Fruit fly (Drosophila melanogaster): Measurements from ENCODE around the gene CG15211.

Gene CG15211

dm6 chrX:10806718-10807412 is 34.5 kb downstream of the CG15211 start (continued):
- TF ChIP-seq CG4318 (GFP tag; optimal IDR thresholded peaks at IDR 0.05) (no peak), esn (GFP tag; optimal IDR thresholded peaks at IDR 0.05) (no peak), CG6854 (GFP tag; optimal IDR thresholded peaks at IDR 0.05) (no peak), Eip75B (GFP tag; optimal IDR thresholded peaks at IDR 0.05) (no peak), CG6276 (GFP tag; optimal IDR thresholded peaks at IDR 0.05) (peak; percentile 27), ss (GFP tag; optimal IDR thresholded peaks at IDR 0.05) (peak in 1 of 2 experiments; percentile 37), CG8319 (GFP tag; optimal IDR thresholded peaks at IDR 0.05) (no peak), salr (GFP tag; optimal IDR thresholded peaks at IDR 0.05) (peak in 1 of 2 experiments; percentile 6), pdm3 (GFP tag; optimal IDR thresholded peaks at IDR 0.05) (no peak), Hr38 (GFP tag; optimal IDR thresholded peaks at IDR 0.05) (no peak), Met (GFP tag; optimal IDR thresholded peaks at IDR 0.05) (no peak), CG10631 (GFP tag; optimal IDR thresholded peaks at IDR 0.05) (no peak), acj6 (GFP tag; optimal IDR thresholded peaks at IDR 0.05) (no peak), spab (GFP tag; optimal IDR thresholded peaks at IDR 0.05) (no peak), Eip93F (GFP tag; optimal IDR thresholded peaks at IDR 0.05) (no peak), Sox102F (GFP tag; optimal IDR thresholded peaks at IDR 0.05) (no peak), achi (GFP tag; optimal IDR thresholded peaks at IDR 0.05) (peak; percentile 20), Smox (GFP tag; optimal IDR thresholded peaks at IDR 0.05) (peak; percentile 7), fkh (GFP tag; optimal IDR thresholded peaks at IDR 0.05) (peak; percentile 34)

DNA sequence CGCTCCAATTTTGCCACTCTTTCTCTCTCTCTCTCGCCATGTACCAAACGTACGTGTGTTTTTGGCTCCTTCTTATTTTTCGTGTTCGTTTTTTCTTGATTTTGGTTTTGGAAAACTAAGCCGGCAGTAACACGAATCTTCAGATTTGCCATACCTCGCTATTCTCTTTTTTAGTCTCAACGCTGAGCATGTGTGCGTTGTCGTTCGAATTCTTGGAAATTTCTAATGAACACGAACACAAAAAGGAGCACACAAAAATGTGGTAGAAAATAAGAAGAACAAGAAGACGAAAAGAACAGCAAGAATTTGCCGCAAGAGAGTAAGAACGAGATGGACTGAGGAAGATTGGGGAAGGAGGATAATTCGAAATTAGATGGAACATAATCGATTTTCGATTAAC is 36.3 kb downstream of the CG15211 start:
- TF ChIP-seq topi (GFP tag; optimal IDR thresholded peaks at IDR 0.05) (no peak), CG10669 (GFP tag; optimal IDR thresholded peaks at IDR 0.05) (no peak), CG3919 (GFP tag; optimal IDR thresholded peaks at IDR 0.05) (no peak), Lpt (GFP tag; optimal IDR thresholded peaks at IDR 0.05) (no peak), CG11902 (GFP tag; optimal IDR thresholded peaks at IDR 0.05) (no peak), CG8119 (GFP tag; IDR thresholded peaks at IDR 0.05) (no peak), Smox (GFP tag; optimal IDR thresholded peaks at IDR 0.05) (no peak), Blimp-1 (GFP tag; optimal IDR thresholded peaks at IDR 0.05) (no peak), eg (GFP tag; IDR thresholded peaks at IDR 0.05) (no peak)

DNA sequence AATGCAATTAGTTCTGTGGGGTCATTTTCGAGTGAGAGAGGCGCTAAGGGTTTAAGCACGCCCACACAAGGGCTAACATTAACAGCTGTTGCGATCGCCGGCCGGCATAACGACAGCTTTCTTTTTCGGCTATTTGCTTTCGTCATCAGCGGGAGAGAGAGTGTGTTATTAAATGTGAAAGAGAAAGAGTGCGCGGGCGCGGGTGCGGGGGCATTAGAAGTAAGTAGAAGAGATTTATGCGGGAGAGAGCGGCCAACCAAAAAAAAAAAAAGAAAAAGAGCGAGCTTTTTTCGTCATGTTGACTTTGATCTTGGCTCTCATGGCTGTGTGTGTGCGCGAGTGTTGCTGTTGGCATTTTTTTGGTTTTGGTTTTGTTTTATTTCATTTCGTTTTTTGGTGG is 41.8 kb downstream of the CG15211 start:
- TF ChIP-seq CG6163 (GFP tag; IDR thresholded peaks at IDR 0.05) (peak; percentile 69), CG8119 (GFP tag; IDR thresholded peaks at IDR 0.05) (peak; percentile 61), eg (GFP tag; IDR thresholded peaks at IDR 0.05) (peak; percentile 71), fkh (GFP tag; optimal IDR thresholded peaks at IDR 0.05) (peak; percentile 71), Eip78C (GFP tag) (peak; percentile 41), CG7368 (GFP tag; optimal IDR thresholded peaks at IDR 0.05) (no peak), CG6276 (GFP tag; optimal IDR thresholded peaks at IDR 0.05) (peak; percentile 66), fd59A (GFP tag; optimal IDR thresholded peaks at IDR 0.05) (no peak), Blimp-1 (GFP tag; optimal IDR thresholded peaks at IDR 0.05) (peak; percentile 1), CG32006 (GFP tag; optimal IDR thresholded peaks at IDR 0.05) (peak; percentile 3), CG15336 (GFP tag; IDR thresholded peaks at IDR 0.05) (peak; percentile 53; the same call in 1 of the 2 replicates), dac (GFP tag; optimal IDR thresholded peaks at IDR 0.05) (peak; percentile 8), salr (GFP tag; optimal IDR thresholded peaks at IDR 0.05) (no peak)

- TF ChIP-seq CG6854 (GFP tag; optimal IDR thresholded peaks at IDR 0.05) (no peak), eg (GFP tag; IDR thresholded peaks at IDR 0.05) (no peak), CG6276 (GFP tag; optimal IDR thresholded peaks at IDR 0.05) (no peak), vri (GFP tag; optimal IDR thresholded peaks at IDR 0.05) (no peak), ss (GFP tag; optimal IDR thresholded peaks at IDR 0.05) (no peak), CG4318 (GFP tag; optimal IDR thresholded peaks at IDR 0.05) (no peak), CG3919 (GFP tag; optimal IDR thresholded peaks at IDR 0.05) (no peak)
Observed at dm6 chrX:10814832-10815372, 42.6 kb downstream of the CG15211 start.
